Worm (Caenorhabditis elegans): ENCODE results near the gene F56D6.14.

The F56D6.14 gene

ce11 chrIV:3912598-3912997 is 4.9 kb upstream of the F56D6.14 start, which contains the start of gene F56D6.20:
F56D6.20 (plus strand) TSS chrIV:3912898.
- no peak for TF ChIP-seq hnd-1 (tag; optimal IDR thresholded peaks at IDR 0.05)
- TF ChIP-seq F13C5.2 (tag; optimal IDR thresholded peaks at IDR 0.05): no peak
- no peak for TF ChIP-seq tra-4 (tag; optimal IDR thresholded peaks at IDR 0.05)
- TF ChIP-seq hmg-4 (GFP tag; optimal IDR thresholded peaks at IDR 0.05): no peak
- TF ChIP-seq scrt-1 (GFP tag; IDR thresholded peaks at IDR 0.05): no peak
- no peak for TF ChIP-seq tbx-11 (GFP tag; IDR thresholded peaks at IDR 0.05)
- no peak for TF ChIP-seq ceh-13 (GFP tag; optimal IDR thresholded peaks at IDR 0.05)
- no peak for TF ChIP-seq B0310.2 (tag; optimal IDR thresholded peaks at IDR 0.05)
- TF ChIP-seq ama-1 (optimal IDR thresholded peaks at IDR 0.05): no peak
- TF ChIP-seq hmbx-1 (tag; optimal IDR thresholded peaks at IDR 0.05): no peak
- TF ChIP-seq pes-1 (GFP tag; IDR thresholded peaks at IDR 0.05): no peak
- TF ChIP-seq sea-1 (GFP tag; conservative IDR thresholded peaks at IDR 0.05): no peak
- TF ChIP-seq flt-1 (GFP tag; IDR thresholded peaks at IDR 0.05): no peak
- TF ChIP-seq tbx-37 (GFP tag; conservative IDR thresholded peaks at IDR 0.05): no peak
- TF ChIP-seq aly-1 (tag; optimal IDR thresholded peaks at IDR 0.05): no peak
- TF ChIP-seq ceh-36 (tag; optimal IDR thresholded peaks at IDR 0.05): no peak
- TF ChIP-seq ets-7 (tag; optimal IDR thresholded peaks at IDR 0.05): no peak

ce11 chrIV:3914462-3914861 is 3.0 kb upstream of the F56D6.14 start, which contains the start of gene F56D6.19:
F56D6.19 (plus strand) TSS chrIV:3914762.
- TF ChIP-seq flt-1 (GFP tag; IDR thresholded peaks at IDR 0.05) (no peak), B0310.2 (tag; optimal IDR thresholded peaks at IDR 0.05) (no peak), ceh-36 (tag; optimal IDR thresholded peaks at IDR 0.05) (no peak), scrt-1 (GFP tag; IDR thresholded peaks at IDR 0.05) (no peak), hmg-4 (GFP tag; optimal IDR thresholded peaks at IDR 0.05) (no peak), sea-1 (GFP tag; conservative IDR thresholded peaks at IDR 0.05) (no peak), hmbx-1 (tag; optimal IDR thresholded peaks at IDR 0.05) (no peak), tbx-11 (GFP tag; IDR thresholded peaks at IDR 0.05) (no peak), tra-4 (tag; optimal IDR thresholded peaks at IDR 0.05) (no peak), ama-1 (optimal IDR thresholded peaks at IDR 0.05) (no peak), tbx-37 (GFP tag; conservative IDR thresholded peaks at IDR 0.05) (no peak), ceh-13 (GFP tag; optimal IDR thresholded peaks at IDR 0.05) (no peak), hnd-1 (tag; optimal IDR thresholded peaks at IDR 0.05) (no peak), aly-1 (tag; optimal IDR thresholded peaks at IDR 0.05) (no peak), F13C5.2 (tag; optimal IDR thresholded peaks at IDR 0.05) (no peak), ets-7 (tag; optimal IDR thresholded peaks at IDR 0.05) (no peak), pes-1 (GFP tag; IDR thresholded peaks at IDR 0.05) (no peak)

ce11 chrIV:3915296-3915695 is 2.2 kb upstream of the F56D6.14 start, which contains the start of gene srz-20:
srz-20 (plus strand) TSS chrIV:3915596.
- TF ChIP-seq ets-7 (tag; optimal IDR thresholded peaks at IDR 0.05): no peak
- no peak for TF ChIP-seq F13C5.2 (tag; optimal IDR thresholded peaks at IDR 0.05)
- no peak for TF ChIP-seq pes-1 (GFP tag; IDR thresholded peaks at IDR 0.05)
- no peak for TF ChIP-seq aly-1 (tag; optimal IDR thresholded peaks at IDR 0.05)
- TF ChIP-seq tbx-11 (GFP tag; IDR thresholded peaks at IDR 0.05): no peak
- no peak for TF ChIP-seq sea-1 (GFP tag; conservative IDR thresholded peaks at IDR 0.05)
- no peak for TF ChIP-seq hnd-1 (tag; optimal IDR thresholded peaks at IDR 0.05)
- TF ChIP-seq ceh-36 (tag; optimal IDR thresholded peaks at IDR 0.05): no peak
- TF ChIP-seq B0310.2 (tag; optimal IDR thresholded peaks at IDR 0.05): no peak
- no peak for TF ChIP-seq ama-1 (optimal IDR thresholded peaks at IDR 0.05)
- TF ChIP-seq tbx-37 (GFP tag; conservative IDR thresholded peaks at IDR 0.05): no peak
- TF ChIP-seq hmg-4 (GFP tag; optimal IDR thresholded peaks at IDR 0.05): no peak
- no peak for TF ChIP-seq scrt-1 (GFP tag; IDR thresholded peaks at IDR 0.05)
- TF ChIP-seq flt-1 (GFP tag; IDR thresholded peaks at IDR 0.05): no peak

ce11 chrIV:3918160-3918559 is 655 bp downstream of the F56D6.14 start, which contains the start of gene F56D6.23:
F56D6.23 (plus strand) TSS chrIV:3918460.
- TF ChIP-seq ceh-36 (tag; optimal IDR thresholded peaks at IDR 0.05) (no peak), B0310.2 (tag; optimal IDR thresholded peaks at IDR 0.05) (no peak), ama-1 (optimal IDR thresholded peaks at IDR 0.05) (no peak), F13C5.2 (tag; optimal IDR thresholded peaks at IDR 0.05) (no peak), hmbx-1 (tag; optimal IDR thresholded peaks at IDR 0.05) (no peak), ceh-13 (GFP tag; optimal IDR thresholded peaks at IDR 0.05) (no peak), sea-1 (GFP tag; conservative IDR thresholded peaks at IDR 0.05) (no peak), tbx-11 (GFP tag; IDR thresholded peaks at IDR 0.05) (no peak), aly-1 (tag; optimal IDR thresholded peaks at IDR 0.05) (no peak), flt-1 (GFP tag; IDR thresholded peaks at IDR 0.05) (no peak), scrt-1 (GFP tag; IDR thresholded peaks at IDR 0.05) (no peak), ets-7 (tag; optimal IDR thresholded peaks at IDR 0.05) (no peak), tra-4 (tag; optimal IDR thresholded peaks at IDR 0.05) (no peak), hnd-1 (tag; optimal IDR thresholded peaks at IDR 0.05) (no peak), hmg-4 (GFP tag; optimal IDR thresholded peaks at IDR 0.05) (no peak), pes-1 (GFP tag; IDR thresholded peaks at IDR 0.05) (no peak), tbx-37 (GFP tag; conservative IDR thresholded peaks at IDR 0.05) (no peak)

- TF ChIP-seq ets-7 (tag; optimal IDR thresholded peaks at IDR 0.05) (no peak), hmg-4 (GFP tag; optimal IDR thresholded peaks at IDR 0.05) (no peak), hnd-1 (tag; optimal IDR thresholded peaks at IDR 0.05) (no peak), ceh-36 (tag; optimal IDR thresholded peaks at IDR 0.05) (no peak), sea-1 (GFP tag; conservative IDR thresholded peaks at IDR 0.05) (no peak), flt-1 (GFP tag; IDR thresholded peaks at IDR 0.05) (no peak), B0310.2 (tag; optimal IDR thresholded peaks at IDR 0.05) (no peak), F13C5.2 (tag; optimal IDR thresholded peaks at IDR 0.05) (no peak), ama-1 (optimal IDR thresholded peaks at IDR 0.05) (no peak), tbx-37 (GFP tag; conservative IDR thresholded peaks at IDR 0.05) (no peak)
Observed at ce11 chrIV:3919506-3919905, 2.0 kb downstream of the F56D6.14 start, which contains the start of gene srz-19. srz-19 (plus strand) TSS chrIV:3919806.

- no peak for TF ChIP-seq tra-4 (tag; optimal IDR thresholded peaks at IDR 0.05)
- TF ChIP-seq ceh-13 (GFP tag; optimal IDR thresholded peaks at IDR 0.05): no peak
- TF ChIP-seq hnd-1 (tag; optimal IDR thresholded peaks at IDR 0.05): no peak
- no peak for TF ChIP-seq sea-1 (GFP tag; conservative IDR thresholded peaks at IDR 0.05)
- no peak for TF ChIP-seq hmg-4 (GFP tag; optimal IDR thresholded peaks at IDR 0.05)
- TF ChIP-seq aly-1 (tag; optimal IDR thresholded peaks at IDR 0.05): no peak
- TF ChIP-seq hmbx-1 (tag; optimal IDR thresholded peaks at IDR 0.05): no peak
- no peak for TF ChIP-seq F13C5.2 (tag; optimal IDR thresholded peaks at IDR 0.05)
- TF ChIP-seq scrt-1 (GFP tag; IDR thresholded peaks at IDR 0.05): no peak
- TF ChIP-seq flt-1 (GFP tag; IDR thresholded peaks at IDR 0.05): no peak
- no peak for TF ChIP-seq ets-7 (tag; optimal IDR thresholded peaks at IDR 0.05)
- no peak for TF ChIP-seq ceh-36 (tag; optimal IDR thresholded peaks at IDR 0.05)
- no peak for TF ChIP-seq tbx-11 (GFP tag; IDR thresholded peaks at IDR 0.05)
- TF ChIP-seq tbx-37 (GFP tag; conservative IDR thresholded peaks at IDR 0.05): no peak
- TF ChIP-seq ama-1 (optimal IDR thresholded peaks at IDR 0.05): no peak
Observed at ce11 chrIV:3921898-3922297, 4.4 kb downstream of the F56D6.14 start, which contains the start of gene clec-67. clec-67 (plus strand) TSS chrIV:3922165.
